Worm (Caenorhabditis elegans) whole organism, young adult: ENCODE results near the gene C50F7.5.

Source experiments
- B0035.1 ChIP-seq: sonication (generic microtip); optimal IDR thresholded peaks from 2 replicates; lab custom pipeline; 2016; ENCODE audit warnings: missing genetic modification characterization, mild to moderate bottlenecking, missing compliant biosample characterization, missing genotype, missing genetic modification reagents
- B0336.3 ChIP-seq: fragments of 200-800 bp; sonication (Bioruptor generic); IDR thresholded peaks from 2 replicates; pipeline ENCODE4 v1.3.6; 2022; ENCODE audit warnings: missing genetic modification characterization, missing compliant biosample characterization
- F39B2.1 ChIP-seq: fragments of 200-800 bp; sonication (Bioruptor generic); IDR thresholded peaks from 2 replicates; pipeline ENCODE4 v1.3.6; 2022; ENCODE audit warnings: missing genetic modification reagents, missing genetic modification characterization, missing compliant biosample characterization
- K12H6.12 ChIP-seq: fragments of 200-800 bp; sonication (Bioruptor generic); optimal IDR thresholded peaks from 2 replicates; lab custom pipeline; 2018; ENCODE audit warnings: mild to moderate bottlenecking, missing genetic modification characterization, missing compliant biosample characterization
- T07F8.4 ChIP-seq: sonication (generic microtip); optimal IDR thresholded peaks from 2 replicates; lab custom pipeline; 2016; ENCODE audit warnings: mild to moderate bottlenecking, missing genetic modification characterization, moderate library complexity, missing compliant biosample characterization
- Y53F4B.3 ChIP-seq: fragments of 200-800 bp; sonication (Bioruptor generic); IDR thresholded peaks from 2 replicates; pipeline ENCODE4 v1.3.6; 2022; ENCODE audit warnings: missing genetic modification reagents, missing genetic modification characterization, missing compliant biosample characterization
- Y53G8AR.9 ChIP-seq: fragments of 200-800 bp; sonication (Bioruptor generic); conservative IDR thresholded peaks from 2 replicates; pipeline ENCODE4 v1.3.6; 2022; ENCODE audit warnings: missing genetic modification reagents, missing genetic modification characterization, missing compliant biosample characterization
- Y95B8A.8 ChIP-seq: fragments of 200-800 bp; sonication (Bioruptor generic); IDR thresholded peaks from 2 replicates; pipeline ENCODE4 v1.3.6; 2022; ENCODE audit warnings: missing genetic modification reagents, missing genetic modification characterization, missing compliant biosample characterization
- akir-1 ChIP-seq: fragments of 200-800 bp; sonication (Bioruptor generic); optimal IDR thresholded peaks from 2 replicates; lab custom pipeline; 2018; ENCODE audit warnings: mild to moderate bottlenecking, missing genetic modification characterization, moderate library complexity, missing compliant biosample characterization
- atf-7 ChIP-seq: sonication (generic microtip); optimal IDR thresholded peaks from 2 replicates; lab custom pipeline; 2017; ENCODE audit warnings: mild to moderate bottlenecking, missing genetic modification characterization, missing compliant biosample characterization
- attf-3 ChIP-seq: fragments of 200-800 bp; sonication (Bioruptor generic); conservative IDR thresholded peaks from 2 replicates; pipeline ENCODE4 v1.3.6; 2022; ENCODE audit warnings: missing genetic modification reagents, missing genetic modification characterization, missing compliant biosample characterization
- bed-2 ChIP-seq: fragments of 200-800 bp; sonication (Bioruptor generic); IDR thresholded peaks from 2 replicates; pipeline ENCODE4 v1.3.6; 2022; ENCODE audit warnings: missing genetic modification reagents, missing genetic modification characterization, missing compliant biosample characterization
- ccch-3 ChIP-seq: fragments of 200-800 bp; sonication (Bioruptor generic); optimal IDR thresholded peaks from 2 replicates; lab custom pipeline; 2018; ENCODE audit warnings: mild to moderate bottlenecking, missing genetic modification characterization, missing compliant biosample characterization
- cebp-1 ChIP-seq, 2 experiments: fragments of 200-800 bp in 1 of 2; sonication (Bioruptor generic) in 1 of 2; sonication (generic microtip) in 1 of 2; IDR thresholded peaks in 1 of 2; optimal IDR thresholded peaks in 1 of 2; 2 replicates each; pipeline versions ENCODE4 v1.3.6 to Lab custom; 2017 to 2022; ENCODE audit warnings: missing compliant biosample characterization in 2 of 2, missing genetic modification characterization in 2 of 2, mild to moderate bottlenecking in 1 of 2, missing genetic modification reagents in 1 of 2, moderate library complexity in 1 of 2
- cebp-2 ChIP-seq: fragments of 200-800 bp; sonication (Bioruptor generic); IDR thresholded peaks from 2 replicates; pipeline ENCODE4 v1.3.6; 2022; ENCODE audit warnings: missing genetic modification characterization, missing compliant biosample characterization
- ceh-40 ChIP-seq: fragments of 200-800 bp; sonication (Bioruptor generic); IDR thresholded peaks from 2 replicates; pipeline ENCODE4 v1.3.6; 2022; ENCODE audit warnings: missing genetic modification characterization, missing compliant biosample characterization
- ceh-79 ChIP-seq: sonication (generic microtip); optimal IDR thresholded peaks from 2 replicates; lab custom pipeline; 2017; ENCODE audit warnings: mild to moderate bottlenecking, missing genetic modification characterization, missing compliant biosample characterization
- dox-1 ChIP-seq: fragments of 200-800 bp; sonication (Bioruptor generic); IDR thresholded peaks from 2 replicates; pipeline ENCODE4 v1.3.6; 2022; ENCODE audit warnings: missing genetic modification reagents, missing genetic modification characterization, missing compliant biosample characterization
- egl-18 ChIP-seq: fragments of 200-800 bp; sonication (Bioruptor generic); IDR thresholded peaks from 2 replicates; pipeline ENCODE4 v1.3.6; 2022; ENCODE audit warnings: missing genetic modification reagents, missing genetic modification characterization, missing compliant biosample characterization
- ets-4 ChIP-seq: fragments of 200-800 bp; sonication (Bioruptor generic); optimal IDR thresholded peaks from 2 replicates; lab custom pipeline; 2018; ENCODE audit warnings: mild to moderate bottlenecking, missing genetic modification characterization, missing compliant biosample characterization
- gei-17 ChIP-seq: fragments of 200-800 bp; sonication (Bioruptor generic); optimal IDR thresholded peaks from 2 replicates; lab custom pipeline; 2018; ENCODE audit warnings: mild to moderate bottlenecking, missing genetic modification characterization, missing compliant biosample characterization
- him-1 ChIP-seq: sonication (generic microtip); optimal IDR thresholded peaks from 2 replicates; lab custom pipeline; 2016; ENCODE audit warnings: missing genotype, missing genetic modification reagents, missing genetic modification characterization, missing compliant biosample characterization
- hlh-12 ChIP-seq: sonication (generic microtip); optimal IDR thresholded peaks from 2 replicates; lab custom pipeline; 2016; ENCODE audit warnings: missing genetic modification characterization, missing compliant biosample characterization
- hmg-20 ChIP-seq: fragments of 200-800 bp; sonication (Bioruptor generic); IDR thresholded peaks from 2 replicates; pipeline ENCODE4 v1.3.6; 2022; ENCODE audit warnings: missing genetic modification reagents, missing genetic modification characterization, missing compliant biosample characterization
- hsf-1 ChIP-seq: fragments of 200-800 bp; sonication (Bioruptor generic); IDR thresholded peaks from 2 replicates; pipeline ENCODE4 v1.3.6; 2022; ENCODE audit warnings: missing genetic modification reagents, missing genetic modification characterization, missing compliant biosample characterization
- let-607 ChIP-seq, 2 experiments: fragments of 200-800 bp in 1 of 2; sonication (Bioruptor generic) in 1 of 2; sonication (generic microtip) in 1 of 2; optimal IDR thresholded peaks; 2 replicates each; lab custom pipeline; 2016 to 2018; ENCODE audit warnings: mild to moderate bottlenecking in 2 of 2, missing compliant biosample characterization in 2 of 2, missing genetic modification characterization in 2 of 2, moderate library complexity in 2 of 2, missing genotype in 1 of 2
- lin-40 ChIP-seq: sonication (generic microtip); optimal IDR thresholded peaks from 2 replicates; lab custom pipeline; 2016; ENCODE audit warnings: missing genetic modification characterization, mild to moderate bottlenecking, missing compliant biosample characterization, missing genotype, missing genetic modification reagents
- lin-54 ChIP-seq: fragments of 200-800 bp; sonication (Bioruptor generic); optimal IDR thresholded peaks from 2 replicates; lab custom pipeline; 2018; ENCODE audit warnings: mild to moderate bottlenecking, missing genetic modification characterization, missing compliant biosample characterization
- lir-1 ChIP-seq: fragments of 200-800 bp; sonication (Bioruptor generic); conservative IDR thresholded peaks from 2 replicates; pipeline ENCODE4 v1.3.6; 2022; ENCODE audit warnings: missing genetic modification reagents, missing genetic modification characterization, missing compliant biosample characterization
- lsl-1 ChIP-seq: fragments of 200-800 bp; sonication (Bioruptor generic); optimal IDR thresholded peaks from 2 replicates; lab custom pipeline; 2018; ENCODE audit warnings: mild to moderate bottlenecking, missing genetic modification characterization, moderate library complexity, missing compliant biosample characterization
- madf-10 ChIP-seq: sonication (generic microtip); optimal IDR thresholded peaks from 2 replicates; lab custom pipeline; 2016; ENCODE audit warnings: mild to moderate bottlenecking, missing genetic modification characterization, missing compliant biosample characterization
- mcd-1 ChIP-seq: fragments of 200-800 bp; sonication (Bioruptor generic); IDR thresholded peaks from 2 replicates; pipeline ENCODE4 v1.3.6; 2022; ENCODE audit warnings: missing genetic modification reagents, missing genetic modification characterization, missing compliant biosample characterization
- nfyb-1 ChIP-seq: fragments of 200-800 bp; sonication (Bioruptor generic); IDR thresholded peaks from 2 replicates; pipeline ENCODE4 v1.3.6; 2022; ENCODE audit warnings: missing genetic modification reagents, missing genetic modification characterization, missing compliant biosample characterization
- nhr-120 ChIP-seq: fragments of 200-800 bp; sonication (Bioruptor generic); IDR thresholded peaks from 2 replicates; pipeline ENCODE4 v1.3.6; 2022; ENCODE audit warnings: missing genetic modification characterization, missing compliant biosample characterization
- nhr-179 ChIP-seq: sonication (generic microtip); optimal IDR thresholded peaks from 2 replicates; lab custom pipeline; 2016; ENCODE audit warnings: mild to moderate bottlenecking, missing genetic modification characterization, missing compliant biosample characterization
- nhr-80 ChIP-seq: sonication (generic microtip); optimal IDR thresholded peaks from 2 replicates; lab custom pipeline; 2016; ENCODE audit warnings: missing genetic modification characterization, missing compliant biosample characterization
- pbrm-1 ChIP-seq: fragments of 200-800 bp; sonication (Bioruptor generic); IDR thresholded peaks from 2 replicates; pipeline ENCODE4 v1.3.6; 2022; ENCODE audit warnings: missing genetic modification reagents, missing genetic modification characterization, missing compliant biosample characterization
- pha-4 ChIP-seq: fragments of 150-350 bp; sonication (generic microtip); optimal IDR thresholded peaks from 2 replicates; lab custom pipeline; 2014; ENCODE audit warnings: missing biosample characterization, missing genetic modification reagents, missing genetic modification characterization
- rcor-1 ChIP-seq: fragments of 200-800 bp; sonication (Bioruptor generic); IDR thresholded peaks from 2 replicates; pipeline ENCODE4 v1.3.6; 2022; ENCODE audit warnings: missing genetic modification reagents, missing genetic modification characterization, missing compliant biosample characterization
- repo-1 ChIP-seq: sonication (generic microtip); optimal IDR thresholded peaks from 2 replicates; lab custom pipeline; 2017; ENCODE audit warnings: mild to moderate bottlenecking, missing genetic modification characterization, missing compliant biosample characterization
- sea-2 ChIP-seq: fragments of 200-800 bp; sonication (Bioruptor generic); IDR thresholded peaks from 2 replicates; pipeline ENCODE4 v1.3.6; 2022; ENCODE audit warnings: missing genetic modification characterization, missing compliant biosample characterization
- snpc-3.4 ChIP-seq: sonication (generic microtip); optimal IDR thresholded peaks from 2 replicates; lab custom pipeline; 2017; ENCODE audit warnings: missing genetic modification characterization, mild to moderate bottlenecking, missing compliant biosample characterization, antibody characterized with exemption, moderate library complexity, missing genotype, missing genetic modification reagents
- snpc-4 ChIP-seq, 5 experiments: fragments of 150-350 bp in 1 of 5; sonication (generic microtip) in 4 of 5; optimal IDR thresholded peaks; 2 replicates each; lab custom pipeline; 2014 to 2018; ENCODE audit warnings: missing genetic modification characterization in 5 of 5, missing biosample characterization in 3 of 5, antibody characterized with exemption in 2 of 5, mild to moderate bottlenecking in 2 of 5, missing compliant biosample characterization in 2 of 5, missing genotype in 2 of 5, moderate library complexity in 2 of 5, missing genetic modification reagents in 1 of 5
- somi-1 ChIP-seq: fragments of 200-800 bp; sonication (Bioruptor generic); optimal IDR thresholded peaks from 2 replicates; lab custom pipeline; 2018; ENCODE audit warnings: mild to moderate bottlenecking, missing genetic modification characterization, missing compliant biosample characterization
- tbp1 ChIP-seq: fragments of 200-800 bp; sonication (Bioruptor generic); optimal IDR thresholded peaks from 2 replicates; lab custom pipeline; 2018; ENCODE audit warnings: mild to moderate bottlenecking, missing genetic modification characterization, missing compliant biosample characterization
- tlf-1 ChIP-seq: fragments of 200-800 bp; sonication (Bioruptor generic); optimal IDR thresholded peaks from 2 replicates; lab custom pipeline; 2018; ENCODE audit warnings: mild to moderate bottlenecking, missing genetic modification characterization, missing compliant biosample characterization
- ztf-22 ChIP-seq: fragments of 200-800 bp; sonication (Bioruptor generic); optimal IDR thresholded peaks from 2 replicates; lab custom pipeline; 2018; ENCODE audit warnings: mild to moderate bottlenecking, missing genetic modification characterization, moderate library complexity, missing compliant biosample characterization
- ztf-26 ChIP-seq: sonication (generic microtip); optimal IDR thresholded peaks from 2 replicates; lab custom pipeline; 2017; ENCODE audit warnings: missing genetic modification characterization, missing compliant biosample characterization
- ztf-6 ChIP-seq: fragments of 200-800 bp; sonication (Bioruptor generic); IDR thresholded peaks from 2 replicates; pipeline ENCODE4 v1.3.6; 2022; ENCODE audit warnings: missing genetic modification reagents, missing genetic modification characterization, missing compliant biosample characterization

Gene C50F7.5

DNA sequence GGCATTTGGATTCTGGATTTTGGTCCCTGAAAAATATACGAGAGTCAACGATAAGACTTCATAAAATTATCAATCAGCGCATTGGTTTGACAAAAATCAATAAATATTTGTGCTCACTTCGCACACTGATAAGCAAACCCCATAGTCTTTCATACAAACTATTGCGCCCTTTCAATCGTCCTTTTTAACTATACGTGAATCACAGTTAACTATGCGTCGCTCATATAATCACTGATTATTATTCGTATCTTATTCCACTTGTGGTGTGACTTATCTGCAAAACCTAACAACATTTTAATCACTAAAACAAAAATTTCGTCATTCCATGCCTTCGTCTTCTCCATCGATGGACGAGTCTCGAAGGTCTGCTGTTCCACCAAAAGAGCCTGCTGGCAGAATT lies 15.7 kb upstream of the C50F7.5 start, which contains the start of gene nhr-8:
Gene nhr-8, plus strand, starts transcription at position 160 of the 400 bp plus-strand sequence.
- TF ChIP-seq madf-10 (tag; lab: Kevin White, UChicago), result peak; percentile 20
- no peak for TF ChIP-seq lin-40 (tag; lab: Kevin White, UChicago)
- no peak for TF ChIP-seq hlh-12 (tag; lab: Kevin White, UChicago)
- peak in 1 of 2 experiments; percentile 14 for TF ChIP-seq let-607 (tag; optimal IDR thresholded peaks at IDR 0.05; lab: Kevin White, UChicago)
- no peak for TF ChIP-seq ceh-79 (tag; lab: Kevin White, UChicago)
- no peak for TF ChIP-seq tlf-1 (GFP tag; lab: Kevin White, UChicago)
- TF ChIP-seq snpc-4 (GFP tag; optimal IDR thresholded peaks at IDR 0.05; lab: Kevin White, UChicago), result no peak
- no peak for TF ChIP-seq snpc-4 (tag; optimal IDR thresholded peaks at IDR 0.05; lab: Kevin White, UChicago)
- TF ChIP-seq T07F8.4, result no peak
- peak; percentile 70 for TF ChIP-seq nfyb-1
- TF ChIP-seq attf-3, result no peak
- TF ChIP-seq somi-1 (GFP tag; lab: Kevin White, UChicago), result no peak
- no peak for TF ChIP-seq Y95B8A.8 (GFP tag; lab: Robert Waterston, UW)
- TF ChIP-seq K12H6.12 (tag; lab: Kevin White, UChicago), result no peak
- TF ChIP-seq lsl-1, result no peak
- TF ChIP-seq atf-7 (tag; lab: Kevin White, UChicago), result peak; percentile 50
- TF ChIP-seq Y53F4B.3 (GFP tag; lab: Robert Waterston, UW), result no peak
- no peak for TF ChIP-seq repo-1 (tag; lab: Kevin White, UChicago)
- TF ChIP-seq pbrm-1, result no peak
- peak; percentile 74; the same call in 1 of the 2 replicates for TF ChIP-seq cebp-1 (GFP tag; IDR thresholded peaks at IDR 0.05; lab: Robert Waterston, UW)
- peak; percentile 75 for TF ChIP-seq cebp-1 (tag; optimal IDR thresholded peaks at IDR 0.05; lab: Kevin White, UChicago)
- no peak for TF ChIP-seq ceh-40
- no peak for TF ChIP-seq ztf-6 (GFP tag; lab: Robert Waterston, UW)
- TF ChIP-seq ets-4 (GFP tag; lab: Kevin White, UChicago), result peak; percentile 89
- TF ChIP-seq Y53G8AR.9 (GFP tag; lab: Robert Waterston, UW), result no peak
- TF ChIP-seq gei-17 (GFP tag; lab: Kevin White, UChicago), result no peak
- no peak for TF ChIP-seq snpc-3.4
- no peak for TF ChIP-seq rcor-1
- TF ChIP-seq sea-2 (GFP tag; lab: Robert Waterston, UW), result no peak
- no peak for TF ChIP-seq mcd-1 (GFP tag; lab: Robert Waterston, UW)
- no peak for TF ChIP-seq B0336.3 (GFP tag; lab: Robert Waterston, UW)
- TF ChIP-seq nhr-120 (GFP tag; lab: Robert Waterston, UW), result no peak
- TF ChIP-seq pha-4 (tag; lab: Kevin White, UChicago), result no peak
- no peak for TF ChIP-seq ztf-26 (tag; lab: Kevin White, UChicago)
- no peak for TF ChIP-seq egl-18 (GFP tag; lab: Robert Waterston, UW)
- no peak for TF ChIP-seq nhr-179 (tag; lab: Kevin White, UChicago)
- TF ChIP-seq B0035.1 (tag; lab: Kevin White, UChicago), result no peak
- TF ChIP-seq bed-2, result no peak
- peak; percentile 2 for TF ChIP-seq lin-54 (GFP tag; lab: Kevin White, UChicago)
- TF ChIP-seq lir-1 (GFP tag; lab: Robert Waterston, UW), result no peak
- no peak for TF ChIP-seq cebp-2 (GFP tag; lab: Robert Waterston, UW)
- peak; percentile 97 for TF ChIP-seq nhr-80 (tag; lab: Kevin White, UChicago)
- no peak for TF ChIP-seq hsf-1 (GFP tag; lab: Robert Waterston, UW)
- peak; percentile 52; the same call in 1 of the 2 replicates for TF ChIP-seq dox-1 (GFP tag; lab: Robert Waterston, UW)
- TF ChIP-seq ztf-22 (GFP tag; lab: Kevin White, UChicago), result peak; percentile 12
- no peak for TF ChIP-seq F39B2.1 (GFP tag; lab: Robert Waterston, UW)
- TF ChIP-seq him-1, result no peak
- TF ChIP-seq tbp1 (GFP tag; lab: Kevin White, UChicago), result peak; percentile 5
- no peak for TF ChIP-seq hmg-20 (GFP tag; lab: Robert Waterston, UW)
- TF ChIP-seq ccch-3 (GFP tag; lab: Kevin White, UChicago), result no peak
- TF ChIP-seq akir-1 (GFP tag; lab: Kevin White, UChicago), result no peak
